Fruit fly (Drosophila melanogaster): ENCODE data around the gene ncd.

ncd gene

dm6 chr3R:29818434-29819268, 11.7 kb upstream of the ncd start, which contains the start of gene neo (continued):
- TF ChIP-seq CG13624 (GFP tag; optimal IDR thresholded peaks at IDR 0.05) (no peak), Gsc (GFP tag; IDR thresholded peaks at IDR 0.05) (no peak), en (GFP tag; optimal IDR thresholded peaks at IDR 0.05) (no peak), HLH4C (GFP tag; IDR thresholded peaks at IDR 0.05; ENCODE audit: partially characterized antibody) (no peak), kay (GFP tag; optimal IDR thresholded peaks at IDR 0.05) (no peak), CG13123 (GFP tag; optimal IDR thresholded peaks at IDR 0.05) (no peak), CG6654 (GFP tag; optimal IDR thresholded peaks at IDR 0.05) (no peak), CG12659 (GFP tag; optimal IDR thresholded peaks at IDR 0.05) (no peak), usp (GFP tag; optimal IDR thresholded peaks at IDR 0.05) (no peak), Stat92E (GFP tag; optimal IDR thresholded peaks at IDR 0.05) (peak in 1 of 3 experiments; percentile 10), CG16863 (GFP tag; optimal IDR thresholded peaks at IDR 0.05) (no peak), ham (GFP tag; IDR thresholded peaks at IDR 0.05) (no peak), slou (GFP tag; optimal IDR thresholded peaks at IDR 0.05) (no peak), ash1 (GFP tag; optimal IDR thresholded peaks at IDR 0.05) (no peak), dmrt99B (tag; optimal IDR thresholded peaks at IDR 0.05) (no peak), CG30431 (GFP tag; optimal IDR thresholded peaks at IDR 0.05) (no peak), CG3407 (GFP tag; optimal IDR thresholded peaks at IDR 0.05) (no peak), ara (GFP tag; IDR thresholded peaks at IDR 0.05) (no peak), CG9609 (GFP tag; optimal IDR thresholded peaks at IDR 0.05) (no peak), CG7357 (GFP tag; IDR thresholded peaks at IDR 0.05) (no peak), CG3163 (GFP tag; optimal IDR thresholded peaks at IDR 0.05) (peak; percentile 41), sens (GFP tag) (peak; percentile 44), oc (tag; optimal IDR thresholded peaks at IDR 0.05) (peak; percentile 89), CG17912 (GFP tag; optimal IDR thresholded peaks at IDR 0.05) (no peak)

dm6 chr3R:29817664-29818063, 10.7 kb upstream of the ncd start, which contains the start of gene CG7829:
Gene CG7829 (minus strand): TSS chr3R:29817764.
- TF ChIP-seq CG17612 (GFP tag; IDR thresholded peaks at IDR 0.05): no peak
- TF ChIP-seq Ets65A (GFP tag): peak; percentile 30

dm6 chr3R:29816266-29816665, 9.3 kb upstream of the ncd start, which contains the start of gene Vps16B:
Gene Vps16B (minus strand): TSS chr3R:29816451.
- TF ChIP-seq jumu (GFP tag; optimal IDR thresholded peaks at IDR 0.05): no peak
- TF ChIP-seq zen (tag; optimal IDR thresholded peaks at IDR 0.05): no peak
- TF ChIP-seq Sry-δ (GFP tag; optimal IDR thresholded peaks at IDR 0.05): peak; percentile 15
- peak; percentile 64 for TF ChIP-seq Dp (GFP tag; optimal IDR thresholded peaks at IDR 0.05)
- no peak for TF ChIP-seq CG1647 (GFP tag; optimal IDR thresholded peaks at IDR 0.05)
- TF ChIP-seq HHEX (GFP tag; optimal IDR thresholded peaks at IDR 0.05): no peak
- TF ChIP-seq HmgZ (tag; optimal IDR thresholded peaks at IDR 0.05): no peak
- no peak for TF ChIP-seq Elba2 (GFP tag; optimal IDR thresholded peaks at IDR 0.05)
- TF ChIP-seq stwl (tag; optimal IDR thresholded peaks at IDR 0.05): peak; percentile 94
- TF ChIP-seq Nf-YA (GFP tag; IDR thresholded peaks at IDR 0.05): no peak
- TF ChIP-seq nerfin-1 (tag; optimal IDR thresholded peaks at IDR 0.05): no peak
- TF ChIP-seq pros (GFP tag; optimal IDR thresholded peaks at IDR 0.05): no peak
- TF ChIP-seq ken (GFP tag; IDR thresholded peaks at IDR 0.05): no peak
- no peak for TF ChIP-seq p53 (GFP tag; optimal IDR thresholded peaks at IDR 0.05)
- peak; percentile 36 for TF ChIP-seq Ets97D (GFP tag; optimal IDR thresholded peaks at IDR 0.05)
- TF ChIP-seq CG4617 (GFP tag; optimal IDR thresholded peaks at IDR 0.05; ENCODE audit: borderline replicate concordance): peak; percentile 68
- no peak for TF ChIP-seq knrl (GFP tag; IDR thresholded peaks at IDR 0.05; ENCODE audit: partially characterized antibody)
- no peak for TF ChIP-seq CG18764 (GFP tag; optimal IDR thresholded peaks at IDR 0.05)
- TF ChIP-seq zen2 (GFP tag; IDR thresholded peaks at IDR 0.05; ENCODE audit: partially characterized antibody): 0 out of 3 replicates have a peak, but pooled peaks have one; percentile 49
- TF ChIP-seq vfl (GFP tag; optimal IDR thresholded peaks at IDR 0.05): no peak
- no peak for TF ChIP-seq CG33213 (GFP tag; optimal IDR thresholded peaks at IDR 0.05)
- no peak for TF ChIP-seq Tbp (GFP tag; optimal IDR thresholded peaks at IDR 0.05)
- TF ChIP-seq Pdp1 (GFP tag; optimal IDR thresholded peaks at IDR 0.05): no peak

Data from whole organism, embryonic.